Fruit fly (Drosophila melanogaster) whole organism, embryonic: ENCODE data around the gene CG6791.

Source experiments
- BtbVII ChIP-seq: fragments of 200-800 bp; sonication (Bioruptor generic); optimal IDR thresholded peaks from 3 replicates; lab custom pipeline; 2017; ENCODE audit warnings: missing biosample characterization, mild to moderate bottlenecking, missing genetic modification characterization
- Deaf1 ChIP-seq: fragments of 200-800 bp; optimal IDR thresholded peaks from 3 replicates; lab custom pipeline; 2019; ENCODE audit warnings: missing biosample characterization, mild to moderate bottlenecking, missing genetic modification characterization, moderate library complexity
- Ets65A ChIP-seq: fragments of 200-800 bp; sonication (Bioruptor generic); peaks from one replicate; lab custom pipeline; 2016; ENCODE audit warnings: missing biosample characterization, missing genetic modification characterization
- grau ChIP-seq: fragments of 200-800 bp; optimal IDR thresholded peaks from 3 replicates; lab custom pipeline; 2019; ENCODE audit warnings: missing biosample characterization, mild to moderate bottlenecking, missing genetic modification characterization, moderate library complexity
- tna ChIP-seq: fragments of 200-800 bp; sonication (Bioruptor generic); IDR thresholded peaks from 2 replicates; pipeline ENCODE4 v1.3.6; 2022; ENCODE audit warnings: missing biosample characterization, missing genetic modification characterization; ENCODE audit not compliant: partially characterized antibody

DNA sequence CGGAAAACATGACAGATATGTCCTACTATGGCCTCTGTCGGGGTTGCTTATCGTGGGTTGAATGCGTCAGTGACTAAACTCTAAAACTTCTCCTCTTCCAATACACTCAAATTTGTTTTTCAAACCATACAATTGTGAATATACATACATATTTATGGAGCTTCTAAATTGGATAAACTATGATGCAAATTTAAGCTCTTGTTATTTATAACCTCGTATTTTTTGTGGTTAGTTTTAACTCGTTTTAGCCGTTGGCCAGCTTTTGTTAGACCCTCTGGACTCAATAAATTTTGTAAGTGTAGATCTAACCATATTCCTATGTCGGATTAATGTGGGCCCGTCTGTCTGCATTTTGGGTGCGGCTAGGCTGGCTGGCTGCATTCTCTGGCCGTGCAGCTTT, 27.4 kb upstream of the CG6791 start:
- no peak for TF ChIP-seq Deaf1 (tag; lab: Kevin White, UChicago)
- peak; percentile 42 for TF ChIP-seq grau (tag; lab: Kevin White, UChicago)
- TF ChIP-seq tna (GFP tag; lab: Robert Waterston, UW): no peak
- TF ChIP-seq Ets65A: no peak
- no peak for TF ChIP-seq BtbVII (GFP tag; lab: Kevin White, UChicago)
